Fruit fly (Drosophila melanogaster) Kc167 (cell line): ENCODE results near the gene EloB.

Experiments
- Myc ChIP-seq: fragments of >200 bp; optimal IDR thresholded peaks from 2 replicates; lab custom pipeline; 2017; ENCODE audit warnings: missing external identifiers
- h ChIP-seq: fragments of >200 bp; optimal IDR thresholded peaks from 3 replicates; lab custom pipeline; 2018; ENCODE audit warnings: missing external identifiers
- insv ChIP-seq: fragments of >200 bp; optimal IDR thresholded peaks from 3 replicates; lab custom pipeline; 2018; ENCODE audit warnings: missing external identifiers
- psq ChIP-seq: fragments of >200 bp; optimal IDR thresholded peaks from 2 replicates; lab custom pipeline; 2017; ENCODE audit warnings: missing external identifiers
- ttk ChIP-seq: sonication (Bioruptor generic); optimal IDR thresholded peaks from 2 replicates; lab custom pipeline; 2017; ENCODE audit warnings: missing external identifiers

dm6 chr3R:20551487-20552079 lies 28.1 kb downstream of the EloB start:
- no peak for TF ChIP-seq psq (lab: Kevin White, UChicago)
- TF ChIP-seq insv: no peak
- TF ChIP-seq ttk (lab: Kevin White, UChicago): no peak
- no peak for TF ChIP-seq h (lab: Kevin White, UChicago)
- TF ChIP-seq Myc (lab: Kevin White, UChicago): no peak
